Worm (Caenorhabditis elegans) whole organism, L4/young adult: ENCODE measurements around the gene mrpl-53.

Source experiments
- W03F9.2 ChIP-seq: fragments of 150-350 bp; optimal IDR thresholded peaks from 2 replicates; lab custom pipeline; 2014; ENCODE audit warnings: missing biosample characterization, missing genetic modification characterization
- dao-5 ChIP-seq: sonication (generic microtip); optimal IDR thresholded peaks from 2 replicates; lab custom pipeline; 2016; ENCODE audit warnings: missing genotype, missing genetic modification characterization, moderate library complexity, missing compliant biosample characterization
- him-1 ChIP-seq: sonication (generic microtip); optimal IDR thresholded peaks from 2 replicates; lab custom pipeline; 2016; ENCODE audit warnings: missing genotype, missing genetic modification reagents, missing genetic modification characterization, missing compliant biosample characterization

DNA sequence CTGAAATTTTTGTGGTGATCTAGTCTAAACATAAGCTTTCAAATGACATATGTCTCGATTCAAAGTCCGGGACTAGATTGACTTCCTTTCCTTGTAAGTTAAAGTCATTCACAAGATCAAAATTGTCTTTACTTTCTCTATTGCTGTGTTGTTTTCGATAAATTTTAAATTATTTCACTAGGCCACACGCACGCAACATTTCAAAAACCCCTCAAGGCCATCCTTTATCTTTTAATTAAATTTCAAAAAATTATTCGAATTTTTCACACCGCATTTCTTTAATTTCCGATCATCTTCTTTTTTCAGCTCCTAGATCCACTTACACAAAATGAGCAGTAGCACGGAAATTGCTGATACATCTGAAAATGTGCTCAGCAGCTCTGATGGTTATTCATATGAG, 38.9 kb downstream of the mrpl-53 start, which contains the start of gene ZK1307.7:
- TF ChIP-seq him-1 (tag; lab: Kevin White, UChicago) (no peak), dao-5 (tag; lab: Kevin White, UChicago) (no peak), W03F9.2 (no peak)
